Worm (Caenorhabditis elegans) whole organism, midembryonic: Measurements from ENCODE around the gene srbc-62.

Experiments used
- T22C8.4 ChIP-seq: fragments of 200-800 bp; sonication (Bioruptor generic); IDR thresholded peaks from 2 replicates; pipeline ENCODE4 v1.3.6; 2022; ENCODE audit warnings: missing genetic modification characterization, missing compliant biosample characterization
- ref-1 ChIP-seq: fragments of 200-800 bp; sonication (Bioruptor generic); conservative IDR thresholded peaks from 2 replicates; pipeline ENCODE4 v1.3.6; 2022; ENCODE audit warnings: missing genetic modification reagents, missing genetic modification characterization, missing compliant biosample characterization
- tab-1 ChIP-seq: fragments of 200-800 bp; sonication (Bioruptor generic); IDR thresholded peaks from 2 replicates; pipeline ENCODE4 v1.3.6; 2022; ENCODE audit warnings: missing genetic modification characterization, missing compliant biosample characterization

DNA sequence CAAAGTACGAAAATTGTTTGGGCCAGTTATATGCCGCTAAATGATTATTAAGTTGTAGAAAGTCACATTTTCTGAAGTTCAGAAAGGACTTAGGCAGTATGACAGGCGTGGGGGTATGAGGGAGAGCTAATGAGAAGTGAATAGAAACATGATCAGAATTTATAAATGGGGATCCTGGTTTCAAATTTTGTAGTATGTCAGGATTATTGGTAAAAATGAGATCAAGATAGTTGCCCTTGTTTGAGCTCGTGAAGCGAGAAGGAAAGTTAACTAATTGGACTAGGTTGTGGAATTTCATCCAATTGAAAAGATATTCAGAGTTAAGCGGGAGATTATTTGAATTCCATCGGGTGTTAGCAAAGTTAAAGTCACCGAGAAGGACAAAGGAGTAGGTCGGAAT, 14.6 kb downstream of the srbc-62 start:
- no peak for TF ChIP-seq T22C8.4
- no peak for TF ChIP-seq tab-1
- no peak for TF ChIP-seq ref-1
